Worm (Caenorhabditis elegans) whole organism, young adult: ENCODE data around the gene cnt-2.

ENCODE experiments used
- B0035.1 ChIP-seq: sonication (generic microtip); optimal IDR thresholded peaks from 2 replicates; lab custom pipeline; 2016; ENCODE audit warnings: missing genetic modification characterization, mild to moderate bottlenecking, missing compliant biosample characterization, missing genotype, missing genetic modification reagents
- C06A6.2 ChIP-seq: fragments of 200-800 bp; sonication (Bioruptor generic); conservative IDR thresholded peaks from 2 replicates; pipeline ENCODE4 v1.3.6; 2022; ENCODE audit warnings: missing genetic modification characterization, missing compliant biosample characterization
- F23B12.7 ChIP-seq: sonication (generic microtip); optimal IDR thresholded peaks from 2 replicates; lab custom pipeline; 2017; ENCODE audit warnings: missing genetic modification characterization, mild to moderate bottlenecking, missing compliant biosample characterization, antibody characterized with exemption, moderate library complexity; ENCODE audit not compliant: insufficient read depth
- F33H1.4 ChIP-seq: fragments of 200-800 bp; sonication (Bioruptor generic); IDR thresholded peaks from 2 replicates; pipeline ENCODE4 v1.3.6; 2022; ENCODE audit warnings: missing genetic modification reagents, missing genetic modification characterization, missing compliant biosample characterization
- F52B5.7 ChIP-seq: sonication (generic microtip); optimal IDR thresholded peaks from 2 replicates; lab custom pipeline; 2016; ENCODE audit warnings: mild to moderate bottlenecking, missing genetic modification characterization, missing compliant biosample characterization
- F55B11.4 ChIP-seq: sonication (generic microtip); optimal IDR thresholded peaks from 2 replicates; lab custom pipeline; 2016; ENCODE audit warnings: missing compliant biosample characterization, missing genetic modification characterization, borderline replicate concordance; ENCODE audit not compliant: insufficient read depth
- K11D2.4 ChIP-seq: fragments of 200-800 bp; sonication (Bioruptor generic); IDR thresholded peaks from 2 replicates; pipeline ENCODE4 v1.3.6; 2022; ENCODE audit warnings: missing genetic modification reagents, missing genetic modification characterization, missing compliant biosample characterization
- K12H6.12 ChIP-seq: fragments of 200-800 bp; sonication (Bioruptor generic); optimal IDR thresholded peaks from 2 replicates; lab custom pipeline; 2018; ENCODE audit warnings: mild to moderate bottlenecking, missing genetic modification characterization, missing compliant biosample characterization
- T26A5.8 ChIP-seq: sonication (generic microtip); optimal IDR thresholded peaks from 2 replicates; lab custom pipeline; 2016; ENCODE audit warnings: missing genetic modification characterization, missing compliant biosample characterization
- ZK185.1 ChIP-seq: sonication (generic microtip); optimal IDR thresholded peaks from 2 replicates; lab custom pipeline; 2016; ENCODE audit warnings: mild to moderate bottlenecking, missing genetic modification characterization, missing compliant biosample characterization; ENCODE audit not compliant: poor library complexity, severe bottlenecking
- akir-1 ChIP-seq: fragments of 200-800 bp; sonication (Bioruptor generic); optimal IDR thresholded peaks from 2 replicates; lab custom pipeline; 2018; ENCODE audit warnings: mild to moderate bottlenecking, missing genetic modification characterization, moderate library complexity, missing compliant biosample characterization
- attf-5 ChIP-seq: fragments of 200-800 bp; sonication (Bioruptor generic); optimal IDR thresholded peaks from 2 replicates; lab custom pipeline; 2018; ENCODE audit warnings: mild to moderate bottlenecking, missing genetic modification characterization, missing compliant biosample characterization
- cebp-2 ChIP-seq: fragments of 200-800 bp; sonication (Bioruptor generic); IDR thresholded peaks from 2 replicates; pipeline ENCODE4 v1.3.6; 2022; ENCODE audit warnings: missing genetic modification characterization, missing compliant biosample characterization
- ceh-58 ChIP-seq: fragments of 200-800 bp; sonication (Bioruptor generic); IDR thresholded peaks from 2 replicates; pipeline ENCODE4 v1.3.6; 2022; ENCODE audit warnings: missing genetic modification characterization, missing compliant biosample characterization
- ceh-79 ChIP-seq: sonication (generic microtip); optimal IDR thresholded peaks from 2 replicates; lab custom pipeline; 2017; ENCODE audit warnings: mild to moderate bottlenecking, missing genetic modification characterization, missing compliant biosample characterization
- egl-44 ChIP-seq: fragments of 200-800 bp; sonication (Bioruptor generic); IDR thresholded peaks from 2 replicates; pipeline ENCODE4 v1.3.6; 2022; ENCODE audit warnings: missing genetic modification reagents, missing genetic modification characterization, missing compliant biosample characterization
- egrh-3 ChIP-seq: fragments of 200-800 bp; sonication (Bioruptor generic); IDR thresholded peaks from 2 replicates; pipeline ENCODE4 v1.3.6; 2022; ENCODE audit warnings: missing genetic modification reagents, missing genetic modification characterization, missing compliant biosample characterization
- ekl-4 ChIP-seq: fragments of 200-800 bp; sonication (Bioruptor generic); IDR thresholded peaks from 2 replicates; pipeline ENCODE4 v1.3.6; 2022; ENCODE audit warnings: missing genetic modification reagents, missing genetic modification characterization, missing compliant biosample characterization
- ets-4 ChIP-seq: fragments of 200-800 bp; sonication (Bioruptor generic); optimal IDR thresholded peaks from 2 replicates; lab custom pipeline; 2018; ENCODE audit warnings: mild to moderate bottlenecking, missing genetic modification characterization, missing compliant biosample characterization
- fkh-3 ChIP-seq: sonication (generic microtip); optimal IDR thresholded peaks from 2 replicates; lab custom pipeline; 2016; ENCODE audit warnings: mild to moderate bottlenecking, missing genetic modification characterization, missing compliant biosample characterization
- hlh-26 ChIP-seq: fragments of 200-800 bp; sonication (Bioruptor generic); conservative IDR thresholded peaks from 2 replicates; pipeline ENCODE4 v1.3.6; 2022; ENCODE audit warnings: missing genetic modification reagents, missing genetic modification characterization, missing compliant biosample characterization
- hmg-1.2 ChIP-seq: fragments of 200-800 bp; sonication (Bioruptor generic); IDR thresholded peaks from 2 replicates; pipeline ENCODE4 v1.3.6; 2022; ENCODE audit warnings: missing genetic modification reagents, missing genetic modification characterization, missing compliant biosample characterization
- let-607 ChIP-seq, 2 experiments: fragments of 200-800 bp in 1 of 2; sonication (Bioruptor generic) in 1 of 2; sonication (generic microtip) in 1 of 2; optimal IDR thresholded peaks; 2 replicates each; lab custom pipeline; 2016 to 2018; ENCODE audit warnings: mild to moderate bottlenecking in 2 of 2, missing compliant biosample characterization in 2 of 2, missing genetic modification characterization in 2 of 2, moderate library complexity in 2 of 2, missing genotype in 1 of 2
- lin-35 ChIP-seq, 3 experiments: fragments of 150-350 bp in 2 of 3; sonication (generic microtip) in 1 of 3; optimal IDR thresholded peaks; 2 replicates each; lab custom pipeline; 2014 to 2018; ENCODE audit warnings: missing biosample characterization in 3 of 3, missing genetic modification characterization in 3 of 3, missing genetic modification reagents in 3 of 3
- lin-40 ChIP-seq: sonication (generic microtip); optimal IDR thresholded peaks from 2 replicates; lab custom pipeline; 2016; ENCODE audit warnings: missing genetic modification characterization, mild to moderate bottlenecking, missing compliant biosample characterization, missing genotype, missing genetic modification reagents
- madf-3 ChIP-seq: fragments of 200-800 bp; sonication (Bioruptor generic); IDR thresholded peaks from 2 replicates; pipeline ENCODE4 v1.3.6; 2022; ENCODE audit warnings: missing genetic modification reagents, missing genetic modification characterization, missing compliant biosample characterization
- mcd-1 ChIP-seq: fragments of 200-800 bp; sonication (Bioruptor generic); IDR thresholded peaks from 2 replicates; pipeline ENCODE4 v1.3.6; 2022; ENCODE audit warnings: missing genetic modification reagents, missing genetic modification characterization, missing compliant biosample characterization
- nfya-1 ChIP-seq: sonication (generic microtip); optimal IDR thresholded peaks from 2 replicates; lab custom pipeline; 2017; ENCODE audit warnings: antibody characterized with exemption, missing compliant biosample characterization, missing genetic modification characterization, borderline replicate concordance; ENCODE audit not compliant: insufficient read depth
- nfyb-1 ChIP-seq: fragments of 200-800 bp; sonication (Bioruptor generic); IDR thresholded peaks from 2 replicates; pipeline ENCODE4 v1.3.6; 2022; ENCODE audit warnings: missing genetic modification reagents, missing genetic modification characterization, missing compliant biosample characterization
- nhr-179 ChIP-seq: sonication (generic microtip); optimal IDR thresholded peaks from 2 replicates; lab custom pipeline; 2016; ENCODE audit warnings: mild to moderate bottlenecking, missing genetic modification characterization, missing compliant biosample characterization
- pbrm-1 ChIP-seq: fragments of 200-800 bp; sonication (Bioruptor generic); IDR thresholded peaks from 2 replicates; pipeline ENCODE4 v1.3.6; 2022; ENCODE audit warnings: missing genetic modification reagents, missing genetic modification characterization, missing compliant biosample characterization
- repo-1 ChIP-seq: sonication (generic microtip); optimal IDR thresholded peaks from 2 replicates; lab custom pipeline; 2017; ENCODE audit warnings: mild to moderate bottlenecking, missing genetic modification characterization, missing compliant biosample characterization
- rpc-1 ChIP-seq, 2 experiments: fragments of 150-350 bp in 1 of 2; sonication (generic microtip) in 1 of 2; optimal IDR thresholded peaks; 2 replicates each; lab custom pipeline; 2014 to 2018; ENCODE audit warnings: missing biosample characterization in 1 of 2, missing genetic modification characterization in 1 of 2, missing genetic modification reagents in 1 of 2, missing genotype in 1 of 2
- snpc-1.1 ChIP-seq: sonication (generic microtip); optimal IDR thresholded peaks from 2 replicates; lab custom pipeline; 2017; ENCODE audit warnings: missing genetic modification characterization, mild to moderate bottlenecking, missing compliant biosample characterization, antibody characterized with exemption, moderate library complexity, missing genotype, missing genetic modification reagents; ENCODE audit not compliant: insufficient read depth
- snpc-4 ChIP-seq, 5 experiments: fragments of 150-350 bp in 1 of 5; sonication (generic microtip) in 4 of 5; optimal IDR thresholded peaks; 2 replicates each; lab custom pipeline; 2014 to 2018; ENCODE audit warnings: missing genetic modification characterization in 5 of 5, missing biosample characterization in 3 of 5, antibody characterized with exemption in 2 of 5, mild to moderate bottlenecking in 2 of 5, missing compliant biosample characterization in 2 of 5, missing genotype in 2 of 5, moderate library complexity in 2 of 5, missing genetic modification reagents in 1 of 5
- tbp1 ChIP-seq: fragments of 200-800 bp; sonication (Bioruptor generic); optimal IDR thresholded peaks from 2 replicates; lab custom pipeline; 2018; ENCODE audit warnings: mild to moderate bottlenecking, missing genetic modification characterization, missing compliant biosample characterization
- tlf-1 ChIP-seq: fragments of 200-800 bp; sonication (Bioruptor generic); optimal IDR thresholded peaks from 2 replicates; lab custom pipeline; 2018; ENCODE audit warnings: mild to moderate bottlenecking, missing genetic modification characterization, missing compliant biosample characterization
- xnd-1 ChIP-seq: sonication (generic microtip); optimal IDR thresholded peaks from 2 replicates; lab custom pipeline; 2016; ENCODE audit warnings: missing genotype, missing genetic modification reagents, missing genetic modification characterization, missing compliant biosample characterization
- ztf-18 ChIP-seq: sonication (generic microtip); optimal IDR thresholded peaks from 2 replicates; lab custom pipeline; 2016; ENCODE audit warnings: missing genotype, mild to moderate bottlenecking, missing genetic modification characterization, missing compliant biosample characterization
- ztf-22 ChIP-seq: fragments of 200-800 bp; sonication (Bioruptor generic); optimal IDR thresholded peaks from 2 replicates; lab custom pipeline; 2018; ENCODE audit warnings: mild to moderate bottlenecking, missing genetic modification characterization, moderate library complexity, missing compliant biosample characterization
- ztf-25 ChIP-seq: fragments of 200-800 bp; sonication (Bioruptor generic); IDR thresholded peaks from 2 replicates; pipeline ENCODE4 v1.3.6; 2022; ENCODE audit warnings: missing genetic modification reagents, missing genetic modification characterization, missing compliant biosample characterization
- ztf-26 ChIP-seq: sonication (generic microtip); optimal IDR thresholded peaks from 2 replicates; lab custom pipeline; 2017; ENCODE audit warnings: missing genetic modification characterization, missing compliant biosample characterization
- ztf-6 ChIP-seq: fragments of 200-800 bp; sonication (Bioruptor generic); IDR thresholded peaks from 2 replicates; pipeline ENCODE4 v1.3.6; 2022; ENCODE audit warnings: missing genetic modification reagents, missing genetic modification characterization, missing compliant biosample characterization

Gene cnt-2

ce11 chrIII:10628360-10628759 is 26.5 kb upstream of the cnt-2 start:
- peak; percentile 99 for TF ChIP-seq hmg-1.2 (GFP tag; lab: Robert Waterston, UW)
- TF ChIP-seq snpc-4 (GFP tag; optimal IDR thresholded peaks at IDR 0.05; lab: Kevin White, UChicago), result no peak
- TF ChIP-seq snpc-4 (tag; optimal IDR thresholded peaks at IDR 0.05; lab: Kevin White, UChicago), result peak in 1 of 4 experiments; percentile 18
- no peak for TF ChIP-seq fkh-3 (tag; lab: Kevin White, UChicago)
- TF ChIP-seq tbp1 (GFP tag; lab: Kevin White, UChicago), result peak; percentile 9
- TF ChIP-seq K11D2.4 (GFP tag; lab: Robert Waterston, UW), result no peak
- peak in 1 of 2 experiments; percentile 1 for TF ChIP-seq let-607 (tag; optimal IDR thresholded peaks at IDR 0.05; lab: Kevin White, UChicago)
- no peak for TF ChIP-seq K12H6.12 (tag; lab: Kevin White, UChicago)
- TF ChIP-seq lin-40 (tag; lab: Kevin White, UChicago), result peak; percentile 32
- TF ChIP-seq tlf-1, result no peak
- no peak for TF ChIP-seq xnd-1
- peak; percentile 24; the same call in 1 of the 2 replicates for TF ChIP-seq mcd-1
- peak; percentile 14; the same call in 1 of the 2 replicates for TF ChIP-seq F33H1.4 (GFP tag; lab: Robert Waterston, UW)
- TF ChIP-seq hlh-26 (GFP tag; lab: Robert Waterston, UW), result no peak
- TF ChIP-seq lin-35 (GFP tag; optimal IDR thresholded peaks at IDR 0.05; lab: Kevin White, UChicago), result no peak
- TF ChIP-seq F55B11.4 (tag; lab: Kevin White, UChicago), result no peak
- no peak for TF ChIP-seq ztf-26 (tag; lab: Kevin White, UChicago)
- TF ChIP-seq attf-5 (GFP tag; lab: Kevin White, UChicago), result peak; percentile 24
- no peak for TF ChIP-seq ets-4 (GFP tag; lab: Kevin White, UChicago)
- TF ChIP-seq nfyb-1 (GFP tag; lab: Robert Waterston, UW), result 0 out of 2 replicates have a peak, but pooled peaks have one; percentile 34
- TF ChIP-seq, all 124 proteins: peak for 9

ce11 chrIII:10629043-10629442 is 25.8 kb upstream of the cnt-2 start, which contains the start of gene swt-4:
TSS of gene swt-4 (minus strand) at chrIII:10629143.
- no peak for TF ChIP-seq nfya-1
- TF ChIP-seq egl-44 (GFP tag; lab: Robert Waterston, UW), result no peak
- no peak for TF ChIP-seq ztf-25 (GFP tag; lab: Robert Waterston, UW)
- TF ChIP-seq ceh-58 (GFP tag; lab: Robert Waterston, UW), result no peak
- no peak for TF ChIP-seq ZK185.1
- no peak for TF ChIP-seq T26A5.8
- no peak for TF ChIP-seq hmg-1.2 (GFP tag; lab: Robert Waterston, UW)
- TF ChIP-seq F23B12.7 (tag; lab: Kevin White, UChicago), result no peak
- TF ChIP-seq pbrm-1 (GFP tag; lab: Robert Waterston, UW), result no peak
- no peak for TF ChIP-seq ztf-22 (GFP tag; lab: Kevin White, UChicago)
- no peak for TF ChIP-seq ztf-18 (tag; lab: Kevin White, UChicago)
- TF ChIP-seq akir-1 (GFP tag; lab: Kevin White, UChicago), result no peak
- TF ChIP-seq F52B5.7, result no peak
- TF ChIP-seq lin-40 (tag; lab: Kevin White, UChicago), result no peak
- no peak for TF ChIP-seq egrh-3 (GFP tag; lab: Robert Waterston, UW)
- TF ChIP-seq F33H1.4 (GFP tag; lab: Robert Waterston, UW), result no peak

ce11 chrIII:10629795-10630194 is 25.0 kb upstream of the cnt-2 start:
- TF ChIP-seq F33H1.4 (GFP tag; lab: Robert Waterston, UW) (no peak), nfya-1 (no peak), madf-3 (no peak), ztf-25 (GFP tag; lab: Robert Waterston, UW) (no peak), snpc-1.1 (tag; lab: Kevin White, UChicago) (no peak), ztf-18 (tag; lab: Kevin White, UChicago) (no peak), ekl-4 (GFP tag; lab: Robert Waterston, UW) (no peak), cebp-2 (no peak), C06A6.2 (GFP tag; lab: Robert Waterston, UW) (no peak), nfyb-1 (GFP tag; lab: Robert Waterston, UW) (no peak), F55B11.4 (tag; lab: Kevin White, UChicago) (no peak), ztf-6 (GFP tag; lab: Robert Waterston, UW) (no peak), ceh-79 (tag; lab: Kevin White, UChicago) (no peak), repo-1 (tag; lab: Kevin White, UChicago) (no peak), nhr-179 (tag; lab: Kevin White, UChicago) (no peak), B0035.1 (tag; lab: Kevin White, UChicago) (no peak), rpc-1 (optimal IDR thresholded peaks at IDR 0.05; lab: Kevin White, UChicago) (no peak), rpc-1 (tag; optimal IDR thresholded peaks at IDR 0.05; lab: Kevin White, UChicago) (no peak), hlh-26 (GFP tag; lab: Robert Waterston, UW) (no peak)
- TF ChIP-seq, all 124 proteins: peak for 0
